Fruit fly (Drosophila melanogaster): ENCODE measurements around the gene CG3961.

Gene CG3961

dm6 chr3L:18865447-18866367 is 24.6 kb downstream of the CG3961 start, which contains the start of gene CG14074 (continued):
- TF ChIP-seq cg (GFP tag; optimal IDR thresholded peaks at IDR 0.05) (no peak), Dll (GFP tag; IDR thresholded peaks at IDR 0.05; ENCODE audit: partially characterized antibody) (peak; percentile 63; the same call in 1 of the 4 replicates), ato (GFP tag; IDR thresholded peaks at IDR 0.05; ENCODE audit: partially characterized antibody) (peak; percentile 69; the same call in 1 of the 2 replicates), CG13287 (GFP tag; IDR thresholded peaks at IDR 0.05; ENCODE audit: partially characterized antibody) (peak; percentile 56), BEAF-32 (GFP tag; optimal IDR thresholded peaks at IDR 0.05) (peak; percentile 74), Atf6 (GFP tag; IDR thresholded peaks at IDR 0.05) (no peak), Hsf (GFP tag; optimal IDR thresholded peaks at IDR 0.05) (peak; percentile 7), fd102C (GFP tag; optimal IDR thresholded peaks at IDR 0.05) (no peak), E2f2 (GFP tag; IDR thresholded peaks at IDR 0.05) (peak; percentile 84), amos (GFP tag; IDR thresholded peaks at IDR 0.05; ENCODE audit: partially characterized antibody) (peak; percentile 81), Dek (tag; optimal IDR thresholded peaks at IDR 0.05) (no peak), CG17361 (GFP tag; IDR thresholded peaks at IDR 0.05) (0 out of 3 replicates have a peak, but pooled peaks have one; percentile 36), CG2116 (GFP tag; optimal IDR thresholded peaks at IDR 0.05) (peak; percentile 72), sens-2 (GFP tag; IDR thresholded peaks at IDR 0.05) (no peak)

- TF ChIP-seq chinmo (GFP tag; IDR thresholded peaks at IDR 0.05; ENCODE audit: partially characterized antibody), result 0 out of 4 replicates have a peak, but pooled peaks have one; percentile 67
- no peak for TF ChIP-seq CG31441 (GFP tag; IDR thresholded peaks at IDR 0.05)
- no peak for TF ChIP-seq trem (tag; optimal IDR thresholded peaks at IDR 0.05)
- TF ChIP-seq scrt (GFP tag; optimal IDR thresholded peaks at IDR 0.05), result peak; percentile 81
Observed at dm6 chr3L:18863327-18863726, 27.0 kb downstream of the CG3961 start, which contains the start of gene CG6865. Gene CG6865, plus strand, starts transcription at chr3L:18863647.

dm6 chr3L:18861893-18862292 is 28.4 kb downstream of the CG3961 start:
- TF ChIP-seq chinmo (GFP tag; IDR thresholded peaks at IDR 0.05; ENCODE audit: partially characterized antibody) (peak; percentile 65; the same call in 1 of the 4 replicates), chif (GFP tag; optimal IDR thresholded peaks at IDR 0.05) (no peak), hb (GFP tag; IDR thresholded peaks at IDR 0.05; ENCODE audit: partially characterized antibody) (no peak), Ets65A (GFP tag) (peak; percentile 44), tap (tag; optimal IDR thresholded peaks at IDR 0.05) (no peak), chm (GFP tag; IDR thresholded peaks at IDR 0.05) (no peak), CG31365 (tag; optimal IDR thresholded peaks at IDR 0.05) (no peak), ssp (GFP tag; IDR thresholded peaks at IDR 0.05) (no peak), CG42726 (GFP tag; IDR thresholded peaks at IDR 0.05; ENCODE audit: partially characterized antibody) (no peak), CG12769 (tag; optimal IDR thresholded peaks at IDR 0.05) (peak; percentile 25), pzg (GFP tag; optimal IDR thresholded peaks at IDR 0.05) (no peak), Usf (GFP tag; optimal IDR thresholded peaks at IDR 0.05) (no peak)

- TF ChIP-seq CG7786 (GFP tag; optimal IDR thresholded peaks at IDR 0.05), result no peak
- no peak for TF ChIP-seq dm (GFP tag; optimal IDR thresholded peaks at IDR 0.05)
- no peak for TF ChIP-seq CG43689 (GFP tag; IDR thresholded peaks at IDR 0.05)
- no peak for TF ChIP-seq CG9215 (GFP tag; IDR thresholded peaks at IDR 0.05)
- peak; percentile 37 for TF ChIP-seq ewg (GFP tag; optimal IDR thresholded peaks at IDR 0.05)
- TF ChIP-seq Nf-YB (GFP tag; optimal IDR thresholded peaks at IDR 0.05), result peak; percentile 73
- TF ChIP-seq Rfx (GFP tag; IDR thresholded peaks at IDR 0.05), result no peak
- TF ChIP-seq tup (GFP tag; optimal IDR thresholded peaks at IDR 0.05), result no peak
- peak; percentile 93 for TF ChIP-seq Deaf1 (tag; optimal IDR thresholded peaks at IDR 0.05)
- peak; percentile 46 for TF ChIP-seq Ets65A (GFP tag)
- no peak for TF ChIP-seq esg (GFP tag; conservative IDR thresholded peaks at IDR 0.05)
- no peak for TF ChIP-seq Lhr (GFP tag; optimal IDR thresholded peaks at IDR 0.05)
- TF ChIP-seq klu (GFP tag; IDR thresholded peaks at IDR 0.05), result no peak
- peak; percentile 75; the same call in 1 of the 2 replicates for TF ChIP-seq CG7372 (GFP tag; IDR thresholded peaks at IDR 0.05)
- no peak for TF ChIP-seq CG12236 (GFP tag; optimal IDR thresholded peaks at IDR 0.05)
- TF ChIP-seq CG6765 (GFP tag; optimal IDR thresholded peaks at IDR 0.05), result no peak
Observed at dm6 chr3L:18860467-18860866, 29.8 kb downstream of the CG3961 start.

All from whole organism, embryonic.